Worm (Caenorhabditis elegans) whole organism, young adult: Measurements from ENCODE around the gene D1053.4.

Source experiments
- B0019.2 ChIP-seq: fragments of 200-800 bp; sonication (Bioruptor generic); conservative IDR thresholded peaks from 2 replicates; pipeline ENCODE4 v1.3.6; 2022; ENCODE audit warnings: missing genetic modification reagents, missing genetic modification characterization, missing compliant biosample characterization
- B0261.1 ChIP-seq: sonication (generic microtip); optimal IDR thresholded peaks from 2 replicates; lab custom pipeline; 2016; ENCODE audit warnings: mild to moderate bottlenecking, missing genetic modification characterization, moderate library complexity, missing compliant biosample characterization
- C06A6.2 ChIP-seq: fragments of 200-800 bp; sonication (Bioruptor generic); conservative IDR thresholded peaks from 2 replicates; pipeline ENCODE4 v1.3.6; 2022; ENCODE audit warnings: missing genetic modification characterization, missing compliant biosample characterization
- D2030.7 ChIP-seq: fragments of 200-800 bp; sonication (Bioruptor generic); IDR thresholded peaks from 2 replicates; pipeline ENCODE4 v1.3.6; 2022; ENCODE audit warnings: missing genetic modification reagents, missing genetic modification characterization, missing compliant biosample characterization
- F10E7.11 ChIP-seq: sonication (generic microtip); optimal IDR thresholded peaks from 2 replicates; lab custom pipeline; 2017; ENCODE audit warnings: mild to moderate bottlenecking, missing genetic modification characterization, moderate library complexity, missing compliant biosample characterization
- F22D6.2 ChIP-seq: sonication (generic microtip); optimal IDR thresholded peaks from 2 replicates; lab custom pipeline; 2016; ENCODE audit warnings: mild to moderate bottlenecking, missing genetic modification characterization, missing compliant biosample characterization
- F23B12.7 ChIP-seq: sonication (generic microtip); optimal IDR thresholded peaks from 2 replicates; lab custom pipeline; 2017; ENCODE audit warnings: missing genetic modification characterization, mild to moderate bottlenecking, missing compliant biosample characterization, antibody characterized with exemption, moderate library complexity; ENCODE audit not compliant: insufficient read depth
- F33H1.4 ChIP-seq: fragments of 200-800 bp; sonication (Bioruptor generic); IDR thresholded peaks from 2 replicates; pipeline ENCODE4 v1.3.6; 2022; ENCODE audit warnings: missing genetic modification reagents, missing genetic modification characterization, missing compliant biosample characterization
- F37B4.10 ChIP-seq: fragments of 200-800 bp; sonication (Bioruptor generic); IDR thresholded peaks from 2 replicates; pipeline ENCODE4 v1.3.6; 2022; ENCODE audit warnings: missing genetic modification characterization, missing compliant biosample characterization
- F49E8.2 ChIP-seq: sonication (generic microtip); optimal IDR thresholded peaks from 3 replicates; lab custom pipeline; 2017; ENCODE audit warnings: missing genetic modification characterization, mild to moderate bottlenecking, missing compliant biosample characterization, antibody characterized with exemption, moderate library complexity; ENCODE audit not compliant: insufficient read depth
- K11D2.4 ChIP-seq: fragments of 200-800 bp; sonication (Bioruptor generic); IDR thresholded peaks from 2 replicates; pipeline ENCODE4 v1.3.6; 2022; ENCODE audit warnings: missing genetic modification reagents, missing genetic modification characterization, missing compliant biosample characterization
- K12H6.12 ChIP-seq: fragments of 200-800 bp; sonication (Bioruptor generic); optimal IDR thresholded peaks from 2 replicates; lab custom pipeline; 2018; ENCODE audit warnings: mild to moderate bottlenecking, missing genetic modification characterization, missing compliant biosample characterization
- T26A5.8 ChIP-seq: sonication (generic microtip); optimal IDR thresholded peaks from 2 replicates; lab custom pipeline; 2016; ENCODE audit warnings: missing genetic modification characterization, missing compliant biosample characterization
- Y53G8AR.9 ChIP-seq: fragments of 200-800 bp; sonication (Bioruptor generic); conservative IDR thresholded peaks from 2 replicates; pipeline ENCODE4 v1.3.6; 2022; ENCODE audit warnings: missing genetic modification reagents, missing genetic modification characterization, missing compliant biosample characterization
- akir-1 ChIP-seq: fragments of 200-800 bp; sonication (Bioruptor generic); optimal IDR thresholded peaks from 2 replicates; lab custom pipeline; 2018; ENCODE audit warnings: mild to moderate bottlenecking, missing genetic modification characterization, moderate library complexity, missing compliant biosample characterization
- aptf-2 ChIP-seq: fragments of 200-800 bp; sonication (Bioruptor generic); conservative IDR thresholded peaks from 2 replicates; pipeline ENCODE4 v1.3.6; 2022; ENCODE audit warnings: missing genetic modification reagents, missing genetic modification characterization, missing compliant biosample characterization
- atf-7 ChIP-seq: sonication (generic microtip); optimal IDR thresholded peaks from 2 replicates; lab custom pipeline; 2017; ENCODE audit warnings: mild to moderate bottlenecking, missing genetic modification characterization, missing compliant biosample characterization
- bed-1 ChIP-seq: fragments of 200-800 bp; sonication (Bioruptor generic); IDR thresholded peaks from 2 replicates; pipeline ENCODE4 v1.3.6; 2022; ENCODE audit warnings: missing genetic modification reagents, missing genetic modification characterization, missing compliant biosample characterization
- ceh-91 ChIP-seq: fragments of 200-800 bp; sonication (Bioruptor generic); IDR thresholded peaks from 2 replicates; pipeline ENCODE4 v1.3.6; 2022; ENCODE audit warnings: missing genetic modification reagents, missing genetic modification characterization, missing compliant biosample characterization
- dox-1 ChIP-seq: fragments of 200-800 bp; sonication (Bioruptor generic); IDR thresholded peaks from 2 replicates; pipeline ENCODE4 v1.3.6; 2022; ENCODE audit warnings: missing genetic modification reagents, missing genetic modification characterization, missing compliant biosample characterization
- dpl-1 ChIP-seq: fragments of 150-350 bp; optimal IDR thresholded peaks from 2 replicates; lab custom pipeline; 2014; ENCODE audit warnings: missing biosample characterization, missing genetic modification reagents, missing genetic modification characterization
- egrh-3 ChIP-seq: fragments of 200-800 bp; sonication (Bioruptor generic); IDR thresholded peaks from 2 replicates; pipeline ENCODE4 v1.3.6; 2022; ENCODE audit warnings: missing genetic modification reagents, missing genetic modification characterization, missing compliant biosample characterization
- ekl-4 ChIP-seq: fragments of 200-800 bp; sonication (Bioruptor generic); IDR thresholded peaks from 2 replicates; pipeline ENCODE4 v1.3.6; 2022; ENCODE audit warnings: missing genetic modification reagents, missing genetic modification characterization, missing compliant biosample characterization
- ets-4 ChIP-seq: fragments of 200-800 bp; sonication (Bioruptor generic); optimal IDR thresholded peaks from 2 replicates; lab custom pipeline; 2018; ENCODE audit warnings: mild to moderate bottlenecking, missing genetic modification characterization, missing compliant biosample characterization
- hlh-12 ChIP-seq: sonication (generic microtip); optimal IDR thresholded peaks from 2 replicates; lab custom pipeline; 2016; ENCODE audit warnings: missing genetic modification characterization, missing compliant biosample characterization
- hlh-26 ChIP-seq: fragments of 200-800 bp; sonication (Bioruptor generic); conservative IDR thresholded peaks from 2 replicates; pipeline ENCODE4 v1.3.6; 2022; ENCODE audit warnings: missing genetic modification reagents, missing genetic modification characterization, missing compliant biosample characterization
- hmg-1.2 ChIP-seq: fragments of 200-800 bp; sonication (Bioruptor generic); IDR thresholded peaks from 2 replicates; pipeline ENCODE4 v1.3.6; 2022; ENCODE audit warnings: missing genetic modification reagents, missing genetic modification characterization, missing compliant biosample characterization
- hmg-20 ChIP-seq: fragments of 200-800 bp; sonication (Bioruptor generic); IDR thresholded peaks from 2 replicates; pipeline ENCODE4 v1.3.6; 2022; ENCODE audit warnings: missing genetic modification reagents, missing genetic modification characterization, missing compliant biosample characterization
- let-607 ChIP-seq, 2 experiments: fragments of 200-800 bp in 1 of 2; sonication (Bioruptor generic) in 1 of 2; sonication (generic microtip) in 1 of 2; optimal IDR thresholded peaks; 2 replicates each; lab custom pipeline; 2016 to 2018; ENCODE audit warnings: mild to moderate bottlenecking in 2 of 2, missing compliant biosample characterization in 2 of 2, missing genetic modification characterization in 2 of 2, moderate library complexity in 2 of 2, missing genotype in 1 of 2
- lin-35 ChIP-seq, 3 experiments: fragments of 150-350 bp in 2 of 3; sonication (generic microtip) in 1 of 3; optimal IDR thresholded peaks; 2 replicates each; lab custom pipeline; 2014 to 2018; ENCODE audit warnings: missing biosample characterization in 3 of 3, missing genetic modification characterization in 3 of 3, missing genetic modification reagents in 3 of 3
- lin-54 ChIP-seq: fragments of 200-800 bp; sonication (Bioruptor generic); optimal IDR thresholded peaks from 2 replicates; lab custom pipeline; 2018; ENCODE audit warnings: mild to moderate bottlenecking, missing genetic modification characterization, missing compliant biosample characterization
- mel-28 ChIP-seq: sonication (generic microtip); optimal IDR thresholded peaks from 2 replicates; lab custom pipeline; 2016; ENCODE audit warnings: borderline replicate concordance, mild to moderate bottlenecking, missing genetic modification characterization, missing compliant biosample characterization
- nhr-120 ChIP-seq: fragments of 200-800 bp; sonication (Bioruptor generic); IDR thresholded peaks from 2 replicates; pipeline ENCODE4 v1.3.6; 2022; ENCODE audit warnings: missing genetic modification characterization, missing compliant biosample characterization
- nhr-27 ChIP-seq: fragments of 200-800 bp; sonication (Bioruptor generic); optimal IDR thresholded peaks from 2 replicates; lab custom pipeline; 2018; ENCODE audit warnings: mild to moderate bottlenecking, missing genetic modification characterization, moderate library complexity, missing compliant biosample characterization
- nhr-80 ChIP-seq: sonication (generic microtip); optimal IDR thresholded peaks from 2 replicates; lab custom pipeline; 2016; ENCODE audit warnings: missing genetic modification characterization, missing compliant biosample characterization
- nhr-90 ChIP-seq: sonication (generic microtip); optimal IDR thresholded peaks from 2 replicates; lab custom pipeline; 2016; ENCODE audit warnings: missing genotype, mild to moderate bottlenecking, missing genetic modification characterization, missing compliant biosample characterization
- pbrm-1 ChIP-seq: fragments of 200-800 bp; sonication (Bioruptor generic); IDR thresholded peaks from 2 replicates; pipeline ENCODE4 v1.3.6; 2022; ENCODE audit warnings: missing genetic modification reagents, missing genetic modification characterization, missing compliant biosample characterization
- rpc-1 ChIP-seq, 2 experiments: fragments of 150-350 bp in 1 of 2; sonication (generic microtip) in 1 of 2; optimal IDR thresholded peaks; 2 replicates each; lab custom pipeline; 2014 to 2018; ENCODE audit warnings: missing biosample characterization in 1 of 2, missing genetic modification characterization in 1 of 2, missing genetic modification reagents in 1 of 2, missing genotype in 1 of 2
- snpc-1.1 ChIP-seq: sonication (generic microtip); optimal IDR thresholded peaks from 2 replicates; lab custom pipeline; 2017; ENCODE audit warnings: missing genetic modification characterization, mild to moderate bottlenecking, missing compliant biosample characterization, antibody characterized with exemption, moderate library complexity, missing genotype, missing genetic modification reagents; ENCODE audit not compliant: insufficient read depth
- snpc-1.3 ChIP-seq: sonication (generic microtip); optimal IDR thresholded peaks from 2 replicates; lab custom pipeline; 2017; ENCODE audit warnings: missing genetic modification characterization, mild to moderate bottlenecking, missing compliant biosample characterization, antibody characterized with exemption, moderate library complexity, missing genotype, missing genetic modification reagents; ENCODE audit not compliant: insufficient read depth
- tlf-1 ChIP-seq: fragments of 200-800 bp; sonication (Bioruptor generic); optimal IDR thresholded peaks from 2 replicates; lab custom pipeline; 2018; ENCODE audit warnings: mild to moderate bottlenecking, missing genetic modification characterization, missing compliant biosample characterization
- unc-62 ChIP-seq: fragments of 150-350 bp; optimal IDR thresholded peaks from 2 replicates; lab custom pipeline; 2014; ENCODE audit warnings: missing biosample characterization, missing genetic modification reagents, missing genetic modification characterization
- zim-3 ChIP-seq: sonication (generic microtip); optimal IDR thresholded peaks from 2 replicates; lab custom pipeline; 2017; ENCODE audit warnings: mild to moderate bottlenecking, missing genetic modification characterization, moderate library complexity, missing compliant biosample characterization
- ztf-26 ChIP-seq: sonication (generic microtip); optimal IDR thresholded peaks from 2 replicates; lab custom pipeline; 2017; ENCODE audit warnings: missing genetic modification characterization, missing compliant biosample characterization
- ztf-28 ChIP-seq: fragments of 200-800 bp; sonication (Bioruptor generic); IDR thresholded peaks from 2 replicates; pipeline ENCODE4 v1.3.6; 2022; ENCODE audit warnings: missing genetic modification reagents, missing genetic modification characterization, missing compliant biosample characterization
- ztf-3 ChIP-seq: fragments of 200-800 bp; sonication (Bioruptor generic); optimal IDR thresholded peaks from 2 replicates; lab custom pipeline; 2018; ENCODE audit warnings: mild to moderate bottlenecking, missing genetic modification characterization, missing compliant biosample characterization

Gene D1053.4

ce11 chrX:11680851-11681250 lies 42.7 kb downstream of the D1053.4 start, which contains the start of gene T04F8.7:
Gene T04F8.7, minus strand, starts transcription at chrX:11680980.
- peak; percentile 28 for TF ChIP-seq unc-62
- TF ChIP-seq T26A5.8 (tag; lab: Kevin White, UChicago), result no peak
- TF ChIP-seq dpl-1 (GFP tag; lab: Kevin White, UChicago), result no peak
- no peak for TF ChIP-seq hlh-12 (tag; lab: Kevin White, UChicago)
- peak; percentile 61 for TF ChIP-seq atf-7 (tag; lab: Kevin White, UChicago)
- TF ChIP-seq lin-35 (GFP tag; optimal IDR thresholded peaks at IDR 0.05; lab: Kevin White, UChicago), result no peak
- no peak for TF ChIP-seq pbrm-1 (GFP tag; lab: Robert Waterston, UW)
- TF ChIP-seq Y53G8AR.9 (GFP tag; lab: Robert Waterston, UW), result 0 out of 2 replicates have a peak, but pooled peaks have one; percentile 22
- TF ChIP-seq F23B12.7 (tag; lab: Kevin White, UChicago), result no peak
- no peak for TF ChIP-seq zim-3
- no peak for TF ChIP-seq ztf-28
- TF ChIP-seq rpc-1 (optimal IDR thresholded peaks at IDR 0.05; lab: Kevin White, UChicago), result no peak
- TF ChIP-seq rpc-1 (tag; optimal IDR thresholded peaks at IDR 0.05; lab: Kevin White, UChicago), result no peak
- no peak for TF ChIP-seq F37B4.10 (GFP tag; lab: Robert Waterston, UW)
- TF ChIP-seq nhr-80, result peak; percentile 99
- TF ChIP-seq snpc-1.3 (tag; lab: Kevin White, UChicago), result no peak
- TF ChIP-seq C06A6.2, result no peak
- no peak for TF ChIP-seq ztf-3 (GFP tag; lab: Kevin White, UChicago)
- TF ChIP-seq akir-1, result no peak
- no peak for TF ChIP-seq aptf-2 (GFP tag; lab: Robert Waterston, UW)
- no peak for TF ChIP-seq F22D6.2 (tag; lab: Kevin White, UChicago)
- TF ChIP-seq hmg-20 (GFP tag; lab: Robert Waterston, UW), result no peak
- peak; percentile 66 for TF ChIP-seq dox-1 (GFP tag; lab: Robert Waterston, UW)
- TF ChIP-seq ets-4 (GFP tag; lab: Kevin White, UChicago), result peak; percentile 49
- peak in 1 of 2 experiments; percentile 69 for TF ChIP-seq let-607 (tag; optimal IDR thresholded peaks at IDR 0.05; lab: Kevin White, UChicago)
- no peak for TF ChIP-seq nhr-120 (GFP tag; lab: Robert Waterston, UW)
- TF ChIP-seq bed-1, result no peak
- no peak for TF ChIP-seq ztf-26
- TF ChIP-seq hmg-1.2, result no peak
- no peak for TF ChIP-seq B0261.1

ce11 chrX:11679211-11679977 lies 44.2 kb downstream of the D1053.4 start:
- TF ChIP-seq C06A6.2, result no peak
- no peak for TF ChIP-seq egrh-3 (GFP tag; lab: Robert Waterston, UW)
- no peak for TF ChIP-seq nhr-90 (tag; lab: Kevin White, UChicago)
- no peak for TF ChIP-seq F33H1.4
- no peak for TF ChIP-seq T26A5.8 (tag; lab: Kevin White, UChicago)
- TF ChIP-seq F10E7.11 (tag; lab: Kevin White, UChicago), result no peak
- TF ChIP-seq K11D2.4 (GFP tag; lab: Robert Waterston, UW), result no peak
- TF ChIP-seq atf-7 (tag; lab: Kevin White, UChicago), result peak; percentile 45
- TF ChIP-seq let-607 (tag; optimal IDR thresholded peaks at IDR 0.05; lab: Kevin White, UChicago), result peak; percentile 30 to 48
- TF ChIP-seq ceh-91 (GFP tag; lab: Robert Waterston, UW), result no peak
- no peak for TF ChIP-seq F49E8.2 (tag; lab: Kevin White, UChicago)
- TF ChIP-seq mel-28, result no peak
- TF ChIP-seq B0261.1, result no peak
- TF ChIP-seq tlf-1, result no peak
- no peak for TF ChIP-seq D2030.7 (GFP tag; lab: Robert Waterston, UW)
- no peak for TF ChIP-seq K12H6.12
- no peak for TF ChIP-seq snpc-1.1 (tag; lab: Kevin White, UChicago)
- no peak for TF ChIP-seq B0019.2 (GFP tag; lab: Robert Waterston, UW)
- peak; percentile 89 for TF ChIP-seq nhr-80
- no peak for TF ChIP-seq ekl-4 (GFP tag; lab: Robert Waterston, UW)
- no peak for TF ChIP-seq nhr-27 (tag; lab: Kevin White, UChicago)
- no peak for TF ChIP-seq lin-54
- TF ChIP-seq akir-1, result no peak
- TF ChIP-seq hlh-26 (GFP tag; lab: Robert Waterston, UW), result no peak
